Fruit fly (Drosophila melanogaster) whole organism, embryonic: ENCODE results near the gene Rab19.

Experiments
- Ada2b ChIP-seq: fragments of 200-800 bp; sonication (Bioruptor generic); IDR thresholded peaks from 2 replicates; pipeline ENCODE4 v1.3.6; 2022; ENCODE audit warnings: missing biosample characterization, missing genetic modification characterization
- BEAF-32 ChIP-seq: fragments of 200-800 bp; sonication (Bioruptor generic); optimal IDR thresholded peaks from 3 replicates; lab custom pipeline; 2017; ENCODE audit warnings: missing biosample characterization, missing genetic modification characterization, mild to moderate bottlenecking, moderate library complexity, missing genetic modification reagents
- Blimp-1 ChIP-seq: fragments of 200-800 bp; sonication (Bioruptor generic); optimal IDR thresholded peaks from 3 replicates; lab custom pipeline; 2018; ENCODE audit warnings: missing biosample characterization, missing genetic modification characterization, mild to moderate bottlenecking, moderate library complexity, missing genetic modification reagents
- CG10267 ChIP-seq: fragments of 200-800 bp; sonication (Bioruptor generic); optimal IDR thresholded peaks from 2 replicates; lab custom pipeline; 2018; ENCODE audit warnings: missing biosample characterization, mild to moderate bottlenecking, missing genetic modification characterization, moderate library complexity
- CG12155 ChIP-seq: fragments of 200-800 bp; sonication (Bioruptor generic); optimal IDR thresholded peaks from 3 replicates; lab custom pipeline; 2016; ENCODE audit warnings: missing biosample characterization, missing genetic modification characterization
- CG15514 ChIP-seq: fragments of 200-800 bp; sonication (Bioruptor generic); optimal IDR thresholded peaks from 3 replicates; lab custom pipeline; 2017; ENCODE audit warnings: missing biosample characterization, missing genetic modification characterization, mild to moderate bottlenecking, moderate library complexity, missing genetic modification reagents
- CG17186 ChIP-seq: fragments of 200-800 bp; sonication (Bioruptor generic); optimal IDR thresholded peaks from 3 replicates; lab custom pipeline; 2017; ENCODE audit warnings: missing biosample characterization, missing genetic modification reagents, missing genetic modification characterization
- CG17802 ChIP-seq: fragments of 200-800 bp; sonication (Bioruptor generic); optimal IDR thresholded peaks from 2 replicates; lab custom pipeline; 2018; ENCODE audit warnings: missing biosample characterization, mild to moderate bottlenecking, missing genetic modification characterization, moderate library complexity
- CG17829 ChIP-seq: fragments of 200-800 bp; optimal IDR thresholded peaks from 2 replicates; lab custom pipeline; 2019; ENCODE audit warnings: missing biosample characterization, mild to moderate bottlenecking, missing genetic modification characterization, moderate library complexity
- CG1792 ChIP-seq: fragments of 200-800 bp; sonication (Bioruptor generic); optimal IDR thresholded peaks from 2 replicates; lab custom pipeline; 2016; ENCODE audit warnings: missing biosample characterization, missing genetic modification characterization
- CG18262 ChIP-seq: fragments of 200-800 bp; optimal IDR thresholded peaks from 3 replicates; lab custom pipeline; 2019; ENCODE audit warnings: missing biosample characterization, mild to moderate bottlenecking, missing genetic modification characterization, moderate library complexity
- CG18764 ChIP-seq: fragments of 200-800 bp; sonication (Bioruptor generic); optimal IDR thresholded peaks from 3 replicates; lab custom pipeline; 2016; ENCODE audit warnings: missing biosample characterization, missing genetic modification characterization
- CG3281 ChIP-seq: fragments of 200-800 bp; sonication (Bioruptor generic); optimal IDR thresholded peaks from 3 replicates; lab custom pipeline; 2017; ENCODE audit warnings: missing biosample characterization, mild to moderate bottlenecking, missing genetic modification characterization
- CG3847 ChIP-seq: fragments of 200-800 bp; sonication (Bioruptor generic); IDR thresholded peaks from 2 replicates; pipeline ENCODE4 v1.3.6; 2022; ENCODE audit warnings: missing biosample characterization, missing genetic modification characterization
- CG4328 ChIP-seq: fragments of 200-800 bp; sonication (Bioruptor generic); optimal IDR thresholded peaks from 3 replicates; lab custom pipeline; 2017; ENCODE audit warnings: missing biosample characterization, missing genetic modification reagents, missing genetic modification characterization
- CG4360 ChIP-seq: fragments of 200-800 bp; sonication (Bioruptor generic); IDR thresholded peaks from 2 replicates; pipeline ENCODE4 v1.3.6; 2022; ENCODE audit warnings: missing biosample characterization, missing genetic modification characterization
- CG4617 ChIP-seq: fragments of 200-800 bp; sonication (Bioruptor generic); optimal IDR thresholded peaks from 3 replicates; lab custom pipeline; 2016; ENCODE audit warnings: missing biosample characterization, missing genetic modification characterization, borderline replicate concordance
- CG4730 ChIP-seq: fragments of 200-800 bp; sonication (Bioruptor generic); IDR thresholded peaks from 2 replicates; pipeline ENCODE4 v1.3.6; 2022; ENCODE audit warnings: missing biosample characterization, missing genetic modification characterization
- CG8765 ChIP-seq: fragments of 200-800 bp; sonication (Bioruptor generic); IDR thresholded peaks from 2 replicates; pipeline ENCODE4 v1.3.6; 2022; ENCODE audit warnings: missing biosample characterization, missing genetic modification characterization
- CG9876 ChIP-seq: fragments of 200-800 bp; sonication (Bioruptor generic); optimal IDR thresholded peaks from 2 replicates; lab custom pipeline; 2016; ENCODE audit warnings: missing biosample characterization, missing genetic modification characterization
- CTCF ChIP-seq: fragments of 200-800 bp; sonication (Bioruptor generic); optimal IDR thresholded peaks from 2 replicates; lab custom pipeline; 2017; ENCODE audit warnings: missing biosample characterization, mild to moderate bottlenecking, missing genetic modification characterization, moderate library complexity
- Dp ChIP-seq: fragments of 200-800 bp; sonication (Bioruptor generic); optimal IDR thresholded peaks from 2 replicates; lab custom pipeline; 2018; ENCODE audit warnings: missing biosample characterization, mild to moderate bottlenecking, missing genetic modification characterization, moderate library complexity
- E2f2 ChIP-seq: fragments of 200-800 bp; sonication (Bioruptor generic); IDR thresholded peaks from 2 replicates; pipeline ENCODE4 v1.3.6; 2022; ENCODE audit warnings: missing biosample characterization, missing genetic modification characterization
- ERR ChIP-seq: fragments of 200-800 bp; sonication (Bioruptor generic); optimal IDR thresholded peaks from 2 replicates; lab custom pipeline; 2016; ENCODE audit warnings: missing biosample characterization, missing genetic modification characterization
- Fer2 ChIP-seq: fragments of 200-800 bp; sonication (Bioruptor generic); optimal IDR thresholded peaks from 2 replicates; lab custom pipeline; 2018; ENCODE audit warnings: missing biosample characterization, mild to moderate bottlenecking, missing genetic modification characterization, moderate library complexity
- Gsc ChIP-seq: fragments of 200-800 bp; sonication (Bioruptor generic); IDR thresholded peaks from 2 replicates; pipeline ENCODE4 v1.3.6; 2022; ENCODE audit warnings: missing biosample characterization, missing genetic modification characterization
- Gug ChIP-seq: fragments of 200-800 bp; sonication (Bioruptor generic); IDR thresholded peaks from 4 replicates; pipeline ENCODE4 v1.3.6; 2022; ENCODE audit warnings: missing biosample characterization, missing genetic modification characterization
- HLH4C ChIP-seq: fragments of 200-800 bp; sonication (Bioruptor generic); IDR thresholded peaks from 3 replicates; pipeline ENCODE4 v1.3.6; 2022; ENCODE audit warnings: missing biosample characterization, missing genetic modification characterization; ENCODE audit not compliant: partially characterized antibody
- MBD-R2 ChIP-seq: fragments of 200-800 bp; sonication (Bioruptor generic); IDR thresholded peaks from 2 replicates; pipeline ENCODE4 v1.3.6; 2022; ENCODE audit warnings: missing biosample characterization, missing genetic modification characterization
- MESR4 ChIP-seq: fragments of 200-800 bp; sonication (Bioruptor generic); optimal IDR thresholded peaks from 2 replicates; lab custom pipeline; 2018; ENCODE audit warnings: missing biosample characterization, mild to moderate bottlenecking, missing genetic modification characterization, moderate library complexity
- Max ChIP-seq: fragments of 200-800 bp; sonication (Bioruptor generic); optimal IDR thresholded peaks from 2 replicates; lab custom pipeline; 2016; ENCODE audit warnings: missing biosample characterization, mild to moderate bottlenecking, missing genetic modification characterization
- Optix ChIP-seq: fragments of 200-800 bp; sonication (Bioruptor generic); IDR thresholded peaks from 3 replicates; pipeline ENCODE4 v1.3.6; 2022; ENCODE audit warnings: missing biosample characterization, missing genetic modification characterization
- Scr ChIP-seq: fragments of 200-800 bp; sonication (Bioruptor generic); IDR thresholded peaks from 2 replicates; pipeline ENCODE4 v1.3.6; 2022; ENCODE audit warnings: missing biosample characterization, missing genetic modification characterization; ENCODE audit not compliant: partially characterized antibody
- Sry-β ChIP-seq: fragments of 200-800 bp; sonication (Bioruptor generic); optimal IDR thresholded peaks from 2 replicates; lab custom pipeline; 2018; ENCODE audit warnings: missing biosample characterization, mild to moderate bottlenecking, missing genetic modification characterization, moderate library complexity
- br ChIP-seq: fragments of >200 bp; optimal IDR thresholded peaks from 2 replicates; lab custom pipeline; 2017
- dimm ChIP-seq: fragments of 200-800 bp; sonication (Bioruptor generic); IDR thresholded peaks from 2 replicates; pipeline ENCODE4 v1.3.6; 2022; ENCODE audit warnings: missing biosample characterization, missing genetic modification characterization
- gcm2 ChIP-seq: fragments of 200-800 bp; sonication (Bioruptor generic); optimal IDR thresholded peaks from 2 replicates; lab custom pipeline; 2016; ENCODE audit warnings: missing biosample characterization, missing genetic modification characterization
- gfzf ChIP-seq: fragments of 200-800 bp; sonication (Bioruptor generic); optimal IDR thresholded peaks from 2 replicates; lab custom pipeline; 2016; ENCODE audit warnings: missing biosample characterization, mild to moderate bottlenecking, missing genetic modification characterization, moderate library complexity
- insv ChIP-seq, 2 experiments: fragments of 200-800 bp; sonication (Bioruptor generic); optimal IDR thresholded peaks; 3 replicates each; lab custom pipeline; 2016 to 2018; ENCODE audit warnings: missing biosample characterization in 2 of 2, missing genetic modification characterization in 2 of 2
- jing ChIP-seq: fragments of 200-800 bp; sonication (Bioruptor generic); optimal IDR thresholded peaks from 2 replicates; lab custom pipeline; 2018; ENCODE audit warnings: missing biosample characterization, mild to moderate bottlenecking, missing genetic modification characterization
- jumu ChIP-seq: fragments of 200-800 bp; sonication (Bioruptor generic); optimal IDR thresholded peaks from 3 replicates; lab custom pipeline; 2016; ENCODE audit warnings: missing biosample characterization, missing genetic modification characterization
- knrl ChIP-seq: fragments of 200-800 bp; sonication (Bioruptor generic); IDR thresholded peaks from 3 replicates; pipeline ENCODE4 v1.3.6; 2022; ENCODE audit warnings: missing biosample characterization, missing genetic modification characterization; ENCODE audit not compliant: partially characterized antibody
- lmd ChIP-seq: fragments of 200-800 bp; sonication (Bioruptor generic); IDR thresholded peaks from 2 replicates; pipeline ENCODE4 v1.3.6; 2022; ENCODE audit warnings: missing biosample characterization, missing genetic modification characterization
- nom ChIP-seq: fragments of 200-800 bp; sonication (Bioruptor generic); optimal IDR thresholded peaks from 2 replicates; lab custom pipeline; 2017; ENCODE audit warnings: missing biosample characterization, missing genetic modification characterization, mild to moderate bottlenecking, moderate library complexity, missing genetic modification reagents
- pan ChIP-seq, 4 experiments: fragments of >200 bp in 3 of 4; fragments of 200-800 bp in 1 of 4; sonication (Bioruptor generic) in 1 of 4; optimal IDR thresholded peaks in 3 of 4; IDR thresholded peaks in 1 of 4; 2 replicates each; pipeline versions ENCODE4 v1.3.6 to Lab custom; 2017 to 2022; ENCODE audit warnings: missing biosample characterization in 2 of 4, missing genetic modification characterization in 2 of 4, mixed read lengths in 1 of 4
- pzg ChIP-seq: fragments of 200-800 bp; sonication (Bioruptor generic); optimal IDR thresholded peaks from 3 replicates; lab custom pipeline; 2018; ENCODE audit warnings: missing biosample characterization, mild to moderate bottlenecking, missing genetic modification characterization, moderate library complexity
- stwl ChIP-seq: fragments of 200-800 bp; sonication (Bioruptor generic); optimal IDR thresholded peaks from 3 replicates; lab custom pipeline; 2018; ENCODE audit warnings: missing biosample characterization, mild to moderate bottlenecking, missing genetic modification characterization, moderate library complexity
- unc-4 ChIP-seq: fragments of 200-800 bp; sonication (Bioruptor generic); IDR thresholded peaks from 2 replicates; pipeline ENCODE4 v1.3.6; 2022; ENCODE audit warnings: missing biosample characterization, missing genetic modification characterization; ENCODE audit not compliant: partially characterized antibody
- zfh2 ChIP-seq: fragments of 200-800 bp; sonication (Bioruptor generic); optimal IDR thresholded peaks from 2 replicates; lab custom pipeline; 2016; ENCODE audit warnings: missing biosample characterization, missing genetic modification characterization

Gene Rab19

dm6 chr3L:8303912-8304311 is 7.1 kb downstream of the Rab19 start, which contains the start of the genes CG7194 and Sbp2 (continued):
- TF ChIP-seq nom (peak; percentile 1), CG17802 (tag; lab: Kevin White, UChicago) (no peak), CTCF (GFP tag; lab: Kevin White, UChicago) (peak; percentile 47), CG4360 (GFP tag; lab: Robert Waterston, UW) (peak; percentile 39), E2f2 (GFP tag; lab: Robert Waterston, UW) (peak; percentile 69), Gsc (GFP tag; lab: Robert Waterston, UW) (no peak), gfzf (GFP tag; lab: Kevin White, UChicago) (peak; percentile 16), Dp (GFP tag; lab: Kevin White, UChicago) (peak; percentile 53), Scr (GFP tag; lab: Robert Waterston, UW) (peak; percentile 10; the same call in 1 of the 2 replicates), CG15514 (GFP tag; lab: Kevin White, UChicago) (no peak), CG8765 (no peak), stwl (peak; percentile 35), Ada2b (no peak), Blimp-1 (GFP tag; lab: Kevin White, UChicago) (no peak), Max (GFP tag; lab: Kevin White, UChicago) (no peak), insv (GFP tag; optimal IDR thresholded peaks at IDR 0.05; lab: Kevin White, UChicago) (no peak), CG12155 (GFP tag; lab: Kevin White, UChicago) (no peak), CG4617 (peak; percentile 20), unc-4 (GFP tag; lab: Robert Waterston, UW) (no peak), pzg (GFP tag; lab: Kevin White, UChicago) (peak; percentile 28), Gug (GFP tag; lab: Robert Waterston, UW) (no peak), CG10267 (tag; lab: Kevin White, UChicago) (peak; percentile 74), MESR4 (GFP tag; lab: Kevin White, UChicago) (peak; percentile 47), br (lab: Kevin White, UChicago) (no peak), pan (optimal IDR thresholded peaks at IDR 0.05; lab: Kevin White, UChicago) (no peak), pan (GFP tag; optimal IDR thresholded peaks at IDR 0.05 in 1 of 2, IDR thresholded peaks at IDR 0.05 in 1 of 2) (peak in 1 of 2 experiments; percentile 15), CG4730 (GFP tag; lab: Robert Waterston, UW) (no peak), Optix (GFP tag; lab: Robert Waterston, UW) (no peak), jing (GFP tag; lab: Kevin White, UChicago) (no peak), CG1792 (no peak), Fer2 (tag; lab: Kevin White, UChicago) (no peak), zfh2 (GFP tag; lab: Kevin White, UChicago) (peak; percentile 23)

dm6 chr3L:8306880-8307279 is 10.1 kb downstream of the Rab19 start, which contains the start of gene Gr66a:
Gene Gr66a (minus strand): TSS chr3L:8306980.
- no peak for TF ChIP-seq CG9876 (GFP tag; lab: Kevin White, UChicago)
- TF ChIP-seq, all 482 proteins: peak for 0

- peak; percentile 82 for TF ChIP-seq CG3281
- TF ChIP-seq CG17186, result peak; percentile 36
- peak; percentile 55 for TF ChIP-seq CG17829 (tag; lab: Kevin White, UChicago)
- peak; percentile 64 for TF ChIP-seq CG18262 (tag; lab: Kevin White, UChicago)
- TF ChIP-seq jumu, result peak; percentile 15
- no peak for TF ChIP-seq HLH4C (GFP tag; lab: Robert Waterston, UW)
- TF ChIP-seq dimm (GFP tag; lab: Robert Waterston, UW), result no peak
- 0 out of 3 replicates have a peak, but pooled peaks have one; percentile 23 for TF ChIP-seq knrl (GFP tag; lab: Robert Waterston, UW)
- TF ChIP-seq lmd, result peak; percentile 54; the same call in 1 of the 2 replicates
- no peak for TF ChIP-seq gcm2 (GFP tag; lab: Kevin White, UChicago)
- peak; percentile 58 for TF ChIP-seq CG18764 (GFP tag; lab: Kevin White, UChicago)
- TF ChIP-seq CG4328, result peak; percentile 67
- TF ChIP-seq CG3847, result peak; percentile 84
- TF ChIP-seq ERR (GFP tag; lab: Kevin White, UChicago), result no peak
- TF ChIP-seq BEAF-32 (GFP tag; lab: Kevin White, UChicago), result peak; percentile 45
- peak; percentile 99 for TF ChIP-seq Sry-β (GFP tag; lab: Kevin White, UChicago)
- peak; percentile 50 for TF ChIP-seq MBD-R2 (GFP tag; lab: Robert Waterston, UW)
These were observed 12.1 kb downstream of the Rab19 start, which contains the start of gene BI-1 for dm6 chr3L:8308891-8309352. Gene BI-1 (minus strand): TSS chr3L:8308941.
